Fruit fly (Drosophila melanogaster): ENCODE measurements around the gene CG13933.

The CG13933 gene

DNA sequence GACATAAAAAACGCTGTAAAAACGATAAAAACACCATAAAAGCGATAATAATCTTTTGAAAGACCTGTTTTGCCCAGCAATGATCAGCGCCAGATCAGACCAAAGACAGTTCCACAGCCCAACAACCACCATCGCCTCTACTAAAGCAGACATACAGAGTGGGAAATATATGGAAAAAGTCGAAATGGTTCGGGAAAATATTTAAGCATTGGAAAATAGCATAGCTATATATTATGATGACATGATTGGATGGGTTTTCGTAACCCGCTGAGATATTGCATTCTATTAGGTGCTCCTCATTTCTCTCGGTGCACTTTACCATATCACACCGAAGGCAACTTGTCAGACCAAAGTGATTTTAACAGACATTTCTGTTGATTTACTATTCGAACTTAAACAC is 33.7 kb upstream of the CG13933 start:
- TF ChIP-seq mam (GFP tag; optimal IDR thresholded peaks at IDR 0.05) (peak; percentile 87), Bteb2 (GFP tag; optimal IDR thresholded peaks at IDR 0.05) (peak; percentile 87), CG10979 (tag; optimal IDR thresholded peaks at IDR 0.05) (peak; percentile 83), CG8944 (GFP tag; optimal IDR thresholded peaks at IDR 0.05) (peak; percentile 83), slou (GFP tag; optimal IDR thresholded peaks at IDR 0.05) (peak; percentile 70), Poxn (GFP tag; IDR thresholded peaks at IDR 0.05) (peak; percentile 53), CG6689 (GFP tag; IDR thresholded peaks at IDR 0.05) (peak; percentile 90), CG3065 (GFP tag; optimal IDR thresholded peaks at IDR 0.05) (peak; percentile 32), Aef1 (GFP tag; IDR thresholded peaks at IDR 0.05) (peak; percentile 92), lbe (GFP tag; optimal IDR thresholded peaks at IDR 0.05) (no peak), CG16815 (GFP tag; optimal IDR thresholded peaks at IDR 0.05) (peak; percentile 70), zen2 (GFP tag; IDR thresholded peaks at IDR 0.05; ENCODE audit: partially characterized antibody) (no peak), pzg (GFP tag; optimal IDR thresholded peaks at IDR 0.05) (peak; percentile 14), Asciz (GFP tag; optimal IDR thresholded peaks at IDR 0.05) (peak; percentile 84), Myb (GFP tag; optimal IDR thresholded peaks at IDR 0.05) (peak; percentile 70), fd64A (GFP tag; optimal IDR thresholded peaks at IDR 0.05) (peak; percentile 49), org-1 (GFP tag; optimal IDR thresholded peaks at IDR 0.05) (peak; percentile 84), gsb-n (tag; optimal IDR thresholded peaks at IDR 0.05) (no peak), br (optimal IDR thresholded peaks at IDR 0.05) (no peak), CG15479 (GFP tag; optimal IDR thresholded peaks at IDR 0.05) (no peak), CG14860 (GFP tag; IDR thresholded peaks at IDR 0.05; ENCODE audit: partially characterized antibody) (no peak), CG5245 (GFP tag; optimal IDR thresholded peaks at IDR 0.05) (peak; percentile 84), CG10654 (GFP tag; optimal IDR thresholded peaks at IDR 0.05) (peak; percentile 83), CG5953 (GFP tag; IDR thresholded peaks at IDR 0.05) (peak; percentile 83), CrebB (tag; optimal IDR thresholded peaks at IDR 0.05) (peak; percentile 88), CG1647 (GFP tag; optimal IDR thresholded peaks at IDR 0.05) (peak; percentile 89), CG15601 (tag; optimal IDR thresholded peaks at IDR 0.05) (peak; percentile 65), NC2β (GFP tag; optimal IDR thresholded peaks at IDR 0.05) (peak; percentile 70), wek (GFP tag; optimal IDR thresholded peaks at IDR 0.05) (peak; percentile 75), ac (GFP tag; optimal IDR thresholded peaks at IDR 0.05) (peak; percentile 7), Lhr (GFP tag; optimal IDR thresholded peaks at IDR 0.05) (peak; percentile 41), D19A (tag; optimal IDR thresholded peaks at IDR 0.05) (no peak), insv (GFP tag; optimal IDR thresholded peaks at IDR 0.05) (no peak), CG2202 (tag; optimal IDR thresholded peaks at IDR 0.05) (peak; percentile 24), ara (GFP tag; IDR thresholded peaks at IDR 0.05) (peak; percentile 88), CG2116 (GFP tag; optimal IDR thresholded peaks at IDR 0.05) (peak; percentile 49), dimm (GFP tag; IDR thresholded peaks at IDR 0.05) (peak; percentile 80), fd96Cb (tag; optimal IDR thresholded peaks at IDR 0.05) (peak; percentile 84), CG33213 (GFP tag; optimal IDR thresholded peaks at IDR 0.05) (peak; percentile 87), onecut (GFP tag; IDR thresholded peaks at IDR 0.05) (peak; percentile 83), pan (optimal IDR thresholded peaks at IDR 0.05) (no peak), pan (GFP tag; optimal IDR thresholded peaks at IDR 0.05 in 1 of 2, IDR thresholded peaks at IDR 0.05 in 1 of 2) (peak in 1 of 2 experiments; percentile 94), NC2α (GFP tag; optimal IDR thresholded peaks at IDR 0.05) (peak; percentile 64), twi (tag; optimal IDR thresholded peaks at IDR 0.05) (peak; percentile 42), bab2 (GFP tag; optimal IDR thresholded peaks at IDR 0.05) (peak; percentile 90), toy (GFP tag; IDR thresholded peaks at IDR 0.05) (peak; percentile 79), ab (GFP tag; optimal IDR thresholded peaks at IDR 0.05) (peak; percentile 87), Ssrp (tag; optimal IDR thresholded peaks at IDR 0.05) (peak; percentile 78), ATbp (GFP tag; optimal IDR thresholded peaks at IDR 0.05) (peak; percentile 83), Pdp1 (GFP tag; optimal IDR thresholded peaks at IDR 0.05) (peak; percentile 89), CG31388 (GFP tag; optimal IDR thresholded peaks at IDR 0.05) (peak; percentile 67), CG8924 (tag; optimal IDR thresholded peaks at IDR 0.05) (peak; percentile 90)
